Worm (Caenorhabditis elegans) whole organism, late embryonic: ENCODE measurements around the gene nhr-31.

Experiments used
- dve-1 ChIP-seq: sonication (generic microtip); optimal IDR thresholded peaks from 2 replicates; lab custom pipeline; 2017; ENCODE audit warnings: antibody characterized with exemption, mild to moderate bottlenecking, missing genetic modification characterization, missing compliant biosample characterization
- fkh-10 ChIP-seq: fragments of 150-350 bp; optimal IDR thresholded peaks from 2 replicates; lab custom pipeline; 2014; ENCODE audit warnings: missing biosample characterization, missing genetic modification reagents, missing genetic modification characterization
- nfya-1 ChIP-seq: sonication (generic microtip); optimal IDR thresholded peaks from 2 replicates; lab custom pipeline; 2017; ENCODE audit warnings: missing genetic modification characterization, mild to moderate bottlenecking, missing compliant biosample characterization, antibody characterized with exemption, moderate library complexity
- sdc-2 ChIP-seq: sonication (generic microtip); optimal IDR thresholded peaks from 2 replicates; lab custom pipeline; 2016; ENCODE audit warnings: missing genotype, missing genetic modification characterization, missing compliant biosample characterization
- tbx-7 ChIP-seq: sonication (generic microtip); optimal IDR thresholded peaks from 2 replicates; lab custom pipeline; 2016; ENCODE audit warnings: missing genotype, missing genetic modification characterization, missing compliant biosample characterization

- no peak for TF ChIP-seq sdc-2 (tag; lab: Kevin White, UChicago)
- TF ChIP-seq fkh-10 = no peak
- TF ChIP-seq nfya-1 (tag; lab: Kevin White, UChicago) = no peak
- TF ChIP-seq tbx-7 (tag; lab: Kevin White, UChicago) = no peak
- TF ChIP-seq dve-1 (tag; lab: Kevin White, UChicago) = no peak
These were observed 941 bp downstream of the nhr-31 start for ce11 chrIV:8028372-8028771.
